Fruit fly (Drosophila melanogaster) whole organism, larva: ENCODE data around the gene tutl.

Experiments
- noc ChIP-seq: fragments of 200-800 bp; sonication (Bioruptor generic); optimal IDR thresholded peaks from 3 replicates; lab custom pipeline; 2019; ENCODE audit warnings: missing biosample characterization, mild to moderate bottlenecking, missing genetic modification characterization, moderate library complexity

Gene tutl

dm6 chr2L:4317910-4318309, 35.0 kb downstream of the tutl start:
- no peak for TF ChIP-seq noc

dm6 chr2L:4324254-4324653, 41.3 kb downstream of the tutl start, which contains the start of gene bdl:
Gene bdl (plus strand): TSS chr2L:4324554.
- TF ChIP-seq noc = no peak

DNA sequence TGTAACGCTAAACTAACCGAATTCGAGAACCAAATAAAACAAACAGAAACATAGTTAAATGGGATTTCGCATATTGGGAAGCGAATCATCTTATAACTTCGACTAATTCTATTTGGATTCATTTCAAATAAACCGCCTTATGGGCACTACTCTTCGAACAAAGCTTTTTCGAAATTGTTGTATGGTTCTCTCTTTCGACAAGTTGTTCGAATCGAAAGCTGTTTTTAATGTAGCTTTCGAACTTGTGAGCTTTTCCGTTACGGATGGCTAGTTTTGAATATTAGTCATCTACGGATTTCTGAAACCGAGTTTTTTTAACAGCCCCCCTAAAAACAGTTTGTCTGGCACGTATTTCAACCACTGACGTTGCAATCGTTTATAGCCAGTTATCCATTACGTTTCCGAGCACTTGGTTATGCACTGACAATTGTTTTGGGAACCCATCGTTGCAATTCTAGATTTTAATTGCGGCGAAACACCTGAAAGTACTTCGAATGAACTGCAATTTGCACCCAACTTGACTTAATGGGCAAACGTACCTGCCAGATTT, 48.9 kb downstream of the tutl start:
- TF ChIP-seq noc = no peak

DNA sequence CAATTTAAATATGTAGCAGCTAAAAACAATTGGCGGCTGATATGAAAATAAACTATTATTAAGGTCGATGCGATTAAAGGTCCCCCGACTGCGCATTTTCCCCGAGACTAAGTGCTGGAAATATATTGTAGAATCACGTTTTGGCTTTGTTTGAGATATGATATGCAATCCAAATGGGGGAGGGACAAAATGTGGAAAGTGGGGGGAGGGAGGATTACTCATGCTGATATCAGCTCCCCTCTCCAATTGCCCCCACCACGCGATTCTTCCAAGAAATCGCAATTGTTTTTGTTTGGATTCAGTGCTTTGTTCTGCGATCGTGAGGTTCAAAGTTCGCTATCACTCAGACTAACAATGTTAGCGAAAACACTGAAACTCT, 49.6 kb downstream of the tutl start:
- TF ChIP-seq noc = no peak

DNA sequence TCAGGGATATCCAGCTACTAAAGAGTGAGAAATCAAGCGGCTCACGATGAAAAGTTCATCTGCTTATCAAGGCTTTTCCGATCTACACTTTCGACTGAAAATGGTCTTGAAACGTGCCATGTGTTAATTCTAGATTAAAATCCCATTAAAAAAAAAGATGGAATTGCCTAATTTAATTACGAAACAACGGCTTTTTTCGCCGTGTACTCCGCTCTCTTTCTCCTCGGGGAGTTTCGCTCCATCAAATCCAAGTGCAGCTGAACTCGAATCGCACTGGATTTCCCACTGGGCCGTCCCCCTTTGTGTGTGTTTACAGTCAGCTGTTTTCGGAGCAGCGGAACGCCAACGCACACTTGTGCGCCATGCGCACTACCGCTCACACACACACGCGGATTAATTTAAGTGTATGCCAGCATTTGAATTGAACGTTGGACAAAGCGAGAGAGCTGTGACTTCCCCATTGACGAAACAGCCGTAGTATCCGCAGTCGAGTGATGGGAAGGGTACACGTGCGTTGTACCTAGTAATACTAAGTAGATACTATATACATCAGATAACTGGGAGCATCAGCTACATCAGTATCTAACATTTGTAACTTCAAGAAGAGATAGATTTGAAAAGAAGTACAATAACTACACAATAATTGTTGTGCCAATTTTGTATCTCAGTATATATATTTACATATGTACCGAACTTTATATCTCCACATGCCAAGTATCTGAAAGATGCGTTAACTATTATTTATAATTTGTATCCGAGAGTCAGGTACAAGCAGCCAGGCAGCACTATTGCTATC, 50.2 kb downstream of the tutl start:
- TF ChIP-seq noc = peak; percentile 86

DNA sequence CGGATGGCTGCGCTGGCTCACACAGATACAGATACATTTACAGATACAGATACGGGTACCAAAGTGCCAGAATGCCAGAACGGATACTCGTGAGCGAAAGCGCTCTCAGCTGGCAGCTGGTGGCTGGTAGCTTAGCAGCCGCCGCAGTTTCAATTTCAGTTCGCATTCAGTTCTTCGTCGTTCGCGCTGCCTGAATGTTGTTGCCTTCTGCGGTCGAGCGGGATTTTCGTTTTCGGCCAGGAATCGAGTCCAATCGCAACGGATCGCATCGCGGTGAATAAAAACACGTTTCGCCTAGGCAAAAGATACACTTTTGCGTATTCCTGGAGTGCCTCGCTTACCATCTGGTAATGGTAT, 50.8 kb downstream of the tutl start, which contains the start of gene Atet:
Gene Atet (plus strand): TSS at position 156 of the 357 bp plus-strand sequence.
- no peak for TF ChIP-seq noc

DNA sequence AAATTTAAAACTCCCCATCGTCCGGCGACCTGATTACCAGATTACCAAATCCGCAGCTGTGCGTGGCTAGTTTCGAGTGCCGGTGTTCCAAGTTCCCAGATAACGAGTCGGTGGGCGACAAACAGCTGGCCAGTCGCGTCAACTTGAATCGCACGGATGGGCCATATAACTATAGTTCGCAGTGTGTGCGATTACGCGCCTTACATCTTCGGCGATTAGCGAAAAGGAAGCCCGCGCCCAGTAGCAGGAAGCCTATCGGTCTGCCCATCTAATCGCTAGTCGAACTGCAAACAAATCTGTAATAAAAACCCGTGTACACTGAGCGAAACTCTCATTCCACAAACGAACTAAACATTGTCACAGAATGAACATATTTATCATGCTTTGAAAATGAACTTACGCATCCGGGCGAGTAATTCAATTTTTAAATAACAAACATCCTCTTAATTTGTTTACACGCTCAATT, 52.1 kb downstream of the tutl start:
- TF ChIP-seq noc = peak; percentile 7

dm6 chr2L:4335979-4336378, 53.0 kb downstream of the tutl start:
- TF ChIP-seq noc = no peak

DNA sequence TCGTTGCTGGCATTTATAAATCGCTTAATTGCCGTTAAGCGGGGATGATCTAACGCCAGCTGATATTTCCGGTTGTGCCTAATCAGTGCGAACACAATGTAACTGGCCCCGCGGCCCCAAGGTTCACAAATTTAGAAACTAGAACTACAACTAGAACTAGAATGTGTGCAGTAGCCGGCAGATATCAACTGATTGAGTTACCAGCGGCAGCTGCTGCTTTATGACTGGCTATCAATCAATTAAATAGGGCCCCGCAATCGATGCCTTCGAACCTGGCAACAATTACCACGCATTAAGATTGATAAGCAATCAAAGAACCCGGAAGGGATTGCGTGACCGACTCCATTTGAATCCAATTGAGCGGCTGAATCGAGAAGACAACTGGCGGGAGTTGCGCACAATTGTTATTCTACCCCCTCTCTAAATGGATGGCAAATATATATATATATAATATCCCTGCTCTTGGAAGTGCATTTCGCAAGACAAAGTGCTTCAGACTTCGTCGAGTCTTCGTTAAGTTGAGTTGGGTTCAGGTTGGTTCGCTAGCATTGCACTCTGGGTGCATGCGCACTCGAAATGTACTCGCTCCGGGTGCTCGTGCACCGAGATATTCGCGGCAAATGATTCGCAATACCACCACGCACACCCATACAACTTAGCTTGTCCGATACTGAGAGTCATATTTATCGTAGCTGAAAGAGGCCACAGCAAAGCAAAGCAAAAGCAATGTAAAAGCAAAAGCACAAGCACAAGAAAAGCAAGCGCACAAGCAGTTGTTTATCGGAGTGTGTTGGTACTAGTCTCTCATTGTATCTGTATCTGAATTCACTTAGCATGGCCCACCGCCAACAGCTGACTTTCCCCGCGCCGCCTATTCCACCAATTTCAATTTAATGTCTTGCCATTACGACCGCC, 57.1 kb downstream of the tutl start:
- TF ChIP-seq noc = no peak

DNA sequence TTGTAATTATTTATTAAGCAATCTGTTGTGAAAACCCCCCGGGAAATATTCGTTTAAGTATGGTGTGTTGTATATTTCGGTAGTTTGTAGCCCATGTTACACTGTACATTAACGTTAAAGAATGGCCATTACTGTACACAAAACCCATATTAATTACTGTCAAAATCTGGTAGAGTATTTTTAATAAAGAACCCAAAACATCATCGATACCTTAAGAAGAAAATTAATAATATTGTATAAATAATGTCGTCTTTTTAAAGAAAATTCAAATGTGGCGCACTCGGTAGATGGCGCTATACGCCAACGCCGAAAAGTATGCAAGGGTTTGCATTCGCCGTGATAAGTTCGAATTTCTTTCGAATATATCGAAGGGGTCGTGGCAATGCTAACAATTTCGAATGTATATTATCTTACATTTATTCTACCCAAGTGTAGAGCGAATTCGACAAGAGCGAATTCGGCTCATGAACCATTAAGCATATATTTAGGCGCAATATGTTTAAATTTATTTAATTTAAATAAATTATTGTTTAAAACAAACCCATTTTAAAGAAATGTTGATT, 62.7 kb downstream of the tutl start:
- TF ChIP-seq noc = no peak

- TF ChIP-seq noc = no peak
Observed at dm6 chr2L:4346619-4347310, 63.8 kb downstream of the tutl start.

dm6 chr2L:4348545-4348944, 65.6 kb downstream of the tutl start:
- no peak for TF ChIP-seq noc

DNA sequence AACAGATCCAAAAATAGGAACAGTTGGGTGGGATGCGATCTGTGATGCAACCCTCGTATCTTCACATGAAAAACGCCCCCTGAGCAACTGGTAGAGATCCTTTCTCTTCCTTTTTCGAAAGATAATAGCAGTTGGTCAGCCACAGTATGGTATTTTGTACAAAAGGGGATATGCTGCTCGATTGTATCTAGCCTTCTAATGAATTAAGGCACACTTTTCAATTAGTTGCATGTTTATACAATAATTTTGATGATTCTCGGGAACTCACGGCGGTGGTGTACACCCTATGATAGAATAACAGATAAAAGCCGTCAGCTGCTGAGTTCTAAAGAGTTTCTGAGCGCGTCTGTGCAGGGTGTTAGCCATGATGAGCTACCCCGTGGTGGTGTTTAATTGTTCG, 66.7 kb downstream of the tutl start:
- TF ChIP-seq noc = no peak

DNA sequence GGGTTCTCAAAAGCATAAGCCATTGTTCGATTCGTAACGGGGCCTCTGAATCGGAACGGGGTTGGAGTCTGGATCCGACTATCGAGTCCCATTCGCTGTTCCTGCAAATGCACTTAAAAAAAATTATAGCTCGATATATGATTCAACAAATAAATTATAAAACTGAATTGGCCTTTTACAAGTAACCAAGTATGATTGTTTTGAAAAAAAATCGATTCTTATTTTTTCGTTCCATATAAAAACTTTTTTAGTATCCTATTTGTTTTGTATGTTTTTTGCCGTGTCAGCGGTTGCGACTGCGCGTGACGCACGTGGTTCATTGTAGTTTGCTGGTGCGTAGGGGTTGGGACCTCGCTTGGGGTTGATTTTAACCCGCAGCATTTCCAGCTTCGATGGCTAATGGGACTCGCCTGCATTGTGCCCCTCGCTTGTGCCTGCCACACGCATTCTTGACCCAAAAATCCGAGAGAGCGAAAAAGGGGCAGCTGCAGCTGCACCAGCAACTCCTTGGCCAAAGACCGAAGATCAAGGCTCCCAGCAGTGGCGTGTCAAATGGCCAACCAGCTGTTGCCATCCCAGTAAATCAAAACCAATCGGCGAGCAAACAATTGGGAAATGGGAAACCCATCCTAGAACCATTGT, 67.9 kb downstream of the tutl start:
- no peak for TF ChIP-seq noc

- TF ChIP-seq noc = no peak
Observed at dm6 chr2L:4352675-4353074, 69.7 kb downstream of the tutl start, which contains the start of gene CG15429. Gene CG15429 (plus strand): TSS chr2L:4352975.

dm6 chr2L:4355066-4355465, 72.1 kb downstream of the tutl start:
- no peak for TF ChIP-seq noc
